Worm (Caenorhabditis elegans) whole organism, L3 larva: Measurements from ENCODE around the gene rpl-38.
A peak's percentile ranks its signal among the peaks of the same experiment; 100 is the strongest.

Experiments
- aly-2 ChIP-seq: fragments of 150-350 bp; optimal IDR thresholded peaks from 2 replicates; lab custom pipeline; 2014; ENCODE audit warnings: missing biosample characterization, missing genetic modification characterization
- egl-27 ChIP-seq: sonication (generic microtip); optimal IDR thresholded peaks from 4 replicates; lab custom pipeline; 2017; ENCODE audit warnings: missing biosample characterization, missing genetic modification reagents, missing genetic modification characterization
- fos-1 ChIP-seq: fragments of 150-350 bp; optimal IDR thresholded peaks from 2 replicates; lab custom pipeline; 2014; ENCODE audit warnings: missing biosample characterization, missing genetic modification characterization
- lin-15B ChIP-seq: fragments of 150-350 bp; optimal IDR thresholded peaks from 2 replicates; lab custom pipeline; 2014; ENCODE audit warnings: missing biosample characterization, missing genetic modification characterization
- lin-39 ChIP-seq: fragments of 150-350 bp; optimal IDR thresholded peaks from 2 replicates; lab custom pipeline; 2018; ENCODE audit warnings: missing biosample characterization, missing genetic modification reagents, missing genetic modification characterization
- nhr-11 ChIP-seq: fragments of 150-350 bp; optimal IDR thresholded peaks from 2 replicates; lab custom pipeline; 2014; ENCODE audit warnings: missing biosample characterization, missing genetic modification characterization
- nhr-76 ChIP-seq: fragments of 150-350 bp; sonication (generic microtip); optimal IDR thresholded peaks from 5 replicates; lab custom pipeline; 2014; ENCODE audit warnings: missing biosample characterization, missing genetic modification characterization
- nhr-77 ChIP-seq: fragments of 150-350 bp; optimal IDR thresholded peaks from 2 replicates; lab custom pipeline; 2014; ENCODE audit warnings: missing biosample characterization, missing genetic modification characterization
- snpc-4 ChIP-seq: fragments of 150-350 bp; optimal IDR thresholded peaks from 2 replicates; lab custom pipeline; 2014; ENCODE audit warnings: missing biosample characterization, missing genetic modification characterization
- tbx-2 ChIP-seq: sonication (generic microtip); optimal IDR thresholded peaks from 2 replicates; lab custom pipeline; 2016; ENCODE audit warnings: mild to moderate bottlenecking, missing genetic modification characterization, missing compliant biosample characterization
- ztf-11 ChIP-seq: fragments of 150-350 bp; optimal IDR thresholded peaks from 2 replicates; lab custom pipeline; 2014; ENCODE audit warnings: missing biosample characterization, missing genetic modification characterization

- no peak for TF ChIP-seq nhr-11 (tag; lab: Kevin White, UChicago)
- no peak for TF ChIP-seq ztf-11
- peak; percentile 30 for TF ChIP-seq tbx-2 (tag; lab: Kevin White, UChicago)
- no peak for TF ChIP-seq fos-1 (tag; lab: Kevin White, UChicago)
- TF ChIP-seq nhr-77 (tag; lab: Kevin White, UChicago) = no peak
- TF ChIP-seq lin-39 (tag; lab: Kevin White, UChicago) = peak; percentile 94
- no peak for TF ChIP-seq aly-2 (tag; lab: Kevin White, UChicago)
- peak; percentile 81 for TF ChIP-seq snpc-4 (tag; lab: Kevin White, UChicago)
- TF ChIP-seq lin-15B (tag; lab: Kevin White, UChicago) = peak; percentile 82
- TF ChIP-seq egl-27 (tag; lab: Kevin White, UChicago) = peak; percentile 27
- TF ChIP-seq nhr-76 (tag; lab: Kevin White, UChicago) = no peak
These were observed at the start of gene rpl-38 for ce11 chrV:15511613-15512216.
